Fruit fly (Drosophila melanogaster) whole organism, embryonic: ENCODE data around the gene CG43251.

ENCODE experiments used
- Atf6 ChIP-seq: fragments of 200-800 bp; sonication (Bioruptor generic); IDR thresholded peaks from 2 replicates; pipeline ENCODE4 v1.3.6; 2022; ENCODE audit warnings: missing biosample characterization, missing genetic modification characterization
- CG13624 ChIP-seq: fragments of 200-800 bp; sonication (Bioruptor generic); optimal IDR thresholded peaks from 2 replicates; lab custom pipeline; 2016; ENCODE audit warnings: missing biosample characterization, missing genetic modification characterization
- CG18011 ChIP-seq: fragments of 200-800 bp; sonication (Bioruptor generic); optimal IDR thresholded peaks from 2 replicates; lab custom pipeline; 2017; ENCODE audit warnings: missing biosample characterization, missing genetic modification characterization, mild to moderate bottlenecking, moderate library complexity, missing genotype
- CG9609 ChIP-seq: fragments of 200-800 bp; sonication (Bioruptor generic); optimal IDR thresholded peaks from 3 replicates; lab custom pipeline; 2016; ENCODE audit warnings: missing biosample characterization, missing genetic modification characterization
- Dll ChIP-seq: fragments of 200-800 bp; sonication (Bioruptor generic); IDR thresholded peaks from 4 replicates; pipeline ENCODE4 v1.3.6; 2022; ENCODE audit warnings: missing biosample characterization, missing genetic modification characterization; ENCODE audit not compliant: partially characterized antibody
- knrl ChIP-seq: fragments of 200-800 bp; sonication (Bioruptor generic); IDR thresholded peaks from 3 replicates; pipeline ENCODE4 v1.3.6; 2022; ENCODE audit warnings: missing biosample characterization, missing genetic modification characterization; ENCODE audit not compliant: partially characterized antibody
- ranshi ChIP-seq: fragments of 200-800 bp; sonication (Bioruptor generic); IDR thresholded peaks from 2 replicates; pipeline ENCODE4 v1.3.6; 2022; ENCODE audit warnings: missing biosample characterization, missing genetic modification characterization
- rib ChIP-seq: fragments of 200-800 bp; sonication (Bioruptor generic); IDR thresholded peaks from 2 replicates; pipeline ENCODE4 v1.3.6; 2022; ENCODE audit warnings: missing biosample characterization, missing genetic modification characterization

dm6 chr3L:20769350-20769749, 10.7 kb downstream of the CG43251 start, which contains the start of the genes CG4074 and CG4186:
- TF ChIP-seq ranshi (GFP tag; lab: Robert Waterston, UW): no peak
- no peak for TF ChIP-seq rib (GFP tag; lab: Robert Waterston, UW)
- no peak for TF ChIP-seq CG9609 (GFP tag; lab: Kevin White, UChicago)
- TF ChIP-seq CG18011 (GFP tag; lab: Kevin White, UChicago): no peak
- TF ChIP-seq Dll (GFP tag; lab: Robert Waterston, UW): peak; percentile 13; the same call in 1 of the 4 replicates
- TF ChIP-seq CG13624 (GFP tag; lab: Kevin White, UChicago): no peak
- TF ChIP-seq knrl (GFP tag; lab: Robert Waterston, UW): no peak
- TF ChIP-seq Atf6 (GFP tag; lab: Robert Waterston, UW): no peak
